Worm (Caenorhabditis elegans): Measurements from ENCODE around the gene Y62F5A.9.
"Not testable (repeated sequence)": the region's sequence is repeated elsewhere in the genome, so short reads cannot be mapped to it uniquely, and the experiment has no call there.

Gene Y62F5A.9

DNA sequence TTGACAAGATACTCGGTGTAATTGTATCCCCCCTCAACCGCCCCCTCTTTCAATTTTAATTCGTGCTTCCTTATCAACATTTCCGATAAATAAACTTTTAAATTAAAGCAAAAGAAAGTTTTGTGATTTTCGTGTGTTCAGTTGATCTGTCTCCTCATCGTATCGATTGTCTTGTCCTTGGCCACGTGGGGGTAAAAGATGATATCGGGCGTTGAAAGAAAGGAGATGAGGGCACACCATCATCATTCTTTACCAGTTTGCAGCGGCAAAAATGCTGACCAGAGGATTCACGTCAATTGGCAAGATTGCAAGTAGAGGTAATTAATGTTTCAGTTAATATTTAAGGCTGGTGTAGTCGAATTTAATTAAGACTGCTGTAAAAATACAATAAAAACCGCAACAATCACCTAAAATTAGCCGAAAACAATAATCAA is 8.6 kb upstream of the Y62F5A.9 start, which contains the start of gene F54D5.7:
Gene F54D5.7, plus strand, starts transcription at position 264 of the 434 bp plus-strand sequence.
- TF ChIP-seq unc-62 (GFP tag; optimal IDR thresholded peaks at IDR 0.05): no peak

DNA sequence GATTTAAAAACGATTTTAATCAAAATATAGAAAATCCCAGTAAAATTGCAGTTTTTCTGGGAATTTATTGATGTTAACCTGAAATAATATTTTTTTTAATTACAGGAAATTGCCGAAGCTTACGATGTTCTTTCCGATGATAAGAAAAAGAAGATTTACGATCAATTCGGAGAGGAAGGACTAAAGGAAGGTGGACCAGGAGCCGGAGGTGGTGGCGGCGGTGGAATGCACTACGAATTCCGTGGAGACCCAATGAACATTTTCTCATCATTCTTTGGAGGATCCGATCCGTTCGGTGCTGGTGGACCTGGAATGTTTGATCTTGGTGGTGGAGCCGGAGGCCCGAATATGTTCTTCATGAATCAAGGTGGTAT is 7.3 kb upstream of the Y62F5A.9 start:
- no peak for TF ChIP-seq unc-62 (GFP tag; optimal IDR thresholded peaks at IDR 0.05)

DNA sequence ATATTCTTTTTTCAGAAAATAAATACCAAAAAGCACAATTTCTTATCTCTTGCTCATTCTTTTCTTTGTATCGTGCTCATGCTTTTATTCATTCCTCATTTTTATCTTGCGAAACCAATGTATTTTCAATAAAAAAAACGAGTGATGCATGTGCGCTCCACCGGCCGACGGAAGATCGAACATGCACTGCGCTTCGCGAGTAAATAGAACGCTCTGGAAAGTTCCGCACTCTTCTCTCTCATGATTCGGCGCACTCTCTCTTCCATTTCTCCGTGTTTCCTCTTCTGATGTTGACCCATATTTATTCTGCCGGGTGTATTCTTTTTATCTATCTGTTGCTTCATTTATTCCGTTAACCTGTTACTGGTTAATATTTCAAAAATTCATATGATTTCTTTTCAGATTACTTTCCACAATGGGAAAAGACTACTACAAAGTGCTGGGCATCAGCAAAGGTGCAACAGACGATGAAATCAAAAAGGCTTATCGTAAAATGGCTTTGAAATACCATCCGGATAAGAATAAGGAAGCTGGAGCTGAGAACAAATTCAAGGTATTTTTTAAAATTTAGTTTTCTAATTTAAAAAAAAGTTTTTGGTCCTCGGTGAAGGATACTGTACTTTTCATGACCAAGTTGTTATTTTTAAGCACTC is 6.8 kb upstream of the Y62F5A.9 start, which contains the start of gene dnj-13:
Gene dnj-13, plus strand, starts transcription at position 403 of the 653 bp plus-strand sequence.
- TF ChIP-seq unc-62 (GFP tag; optimal IDR thresholded peaks at IDR 0.05): no peak

DNA sequence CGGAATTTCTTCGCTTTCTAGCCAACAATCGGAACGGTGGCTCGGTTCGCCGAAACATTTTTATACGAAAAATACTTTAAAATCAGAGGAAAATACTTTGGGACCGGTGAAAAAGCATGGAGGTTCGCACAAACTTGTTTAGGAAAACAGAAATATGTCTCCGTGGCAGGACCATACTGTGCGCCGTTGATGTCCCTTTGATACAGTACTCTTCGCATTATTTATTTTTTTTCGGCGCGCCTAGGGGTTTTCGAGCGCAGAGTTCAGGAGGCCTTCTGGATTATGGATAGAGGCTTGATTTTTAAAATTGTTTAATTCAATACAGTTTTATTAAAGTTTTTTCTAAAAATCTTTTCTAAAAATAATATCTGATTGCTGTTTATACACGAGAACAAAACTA is 6.1 kb upstream of the Y62F5A.9 start, which contains the start of gene F54D5.9:
Gene F54D5.9, minus strand, starts transcription at position 115 of the 400 bp plus-strand sequence.
- no peak for TF ChIP-seq unc-62 (GFP tag; optimal IDR thresholded peaks at IDR 0.05)

DNA sequence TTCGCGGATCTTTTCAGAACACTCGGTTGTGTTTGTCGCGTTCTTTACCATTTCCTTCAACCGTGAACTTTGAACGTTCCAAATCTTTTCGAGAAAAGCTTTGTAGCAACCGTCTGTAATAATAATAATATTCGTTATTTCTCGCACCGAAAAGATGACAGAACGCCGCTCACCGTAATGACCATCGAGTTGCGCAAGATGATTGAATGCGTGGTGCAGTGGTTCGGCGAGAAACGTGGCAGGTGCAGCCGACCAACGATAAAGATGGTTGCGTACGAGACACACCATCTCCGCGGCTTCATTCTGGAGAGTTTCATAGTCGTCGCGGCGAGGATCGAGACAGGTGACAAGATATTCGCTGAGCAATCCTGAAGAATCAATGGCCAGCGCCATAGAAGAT is 4.3 kb upstream of the Y62F5A.9 start:
- TF ChIP-seq unc-62 (GFP tag; optimal IDR thresholded peaks at IDR 0.05): no peak

DNA sequence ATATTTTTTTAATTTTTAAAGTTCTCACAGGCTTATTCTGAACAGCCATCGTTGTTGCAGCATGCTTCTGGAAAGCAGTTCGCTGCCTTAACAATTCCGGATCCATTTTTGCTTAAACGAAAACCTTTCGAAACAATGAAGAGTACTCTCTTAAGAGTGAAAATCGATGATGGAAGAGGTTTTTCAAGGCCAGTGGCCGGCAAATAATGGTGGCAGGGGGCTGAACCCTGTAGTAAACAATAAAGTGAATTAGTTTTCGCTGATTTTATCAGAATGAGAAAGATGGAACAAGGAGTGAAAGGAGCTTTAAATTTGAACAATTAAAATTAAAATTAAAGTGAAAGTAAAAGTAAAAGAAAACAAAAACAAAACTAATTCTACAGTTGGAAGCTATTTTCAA is 3.7 kb upstream of the Y62F5A.9 start, which contains the start of gene gtf-2E2:
Gene gtf-2E2, minus strand, starts transcription at position 111 of the 400 bp plus-strand sequence.
- TF ChIP-seq unc-62 (GFP tag; optimal IDR thresholded peaks at IDR 0.05): no peak

ce11 chrII:11537606-11538016 is 1.0 kb downstream of the Y62F5A.9 start:
- TF ChIP-seq unc-62 (GFP tag; optimal IDR thresholded peaks at IDR 0.05): no peak

DNA sequence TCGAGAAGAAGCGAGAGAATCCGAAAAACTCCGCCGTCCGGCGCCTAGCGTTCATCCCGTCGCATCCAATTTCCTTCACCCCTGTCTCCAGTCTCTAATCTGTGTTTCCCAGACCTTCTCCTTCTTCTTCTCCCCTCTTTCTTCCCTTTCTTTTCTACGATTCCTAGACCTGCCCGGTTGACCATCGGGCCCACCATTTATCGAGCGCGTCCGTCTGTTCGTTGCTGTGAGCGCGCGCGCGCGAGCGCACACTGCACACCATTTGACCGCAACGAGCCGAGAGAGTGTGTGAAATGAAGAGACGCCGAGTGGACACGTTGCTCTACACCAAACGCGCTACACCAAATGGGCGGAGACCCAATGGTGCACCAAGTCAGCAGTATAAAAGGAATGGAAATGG is 1.5 kb downstream of the Y62F5A.9 start:
- TF ChIP-seq unc-62 (GFP tag; optimal IDR thresholded peaks at IDR 0.05): no peak

DNA sequence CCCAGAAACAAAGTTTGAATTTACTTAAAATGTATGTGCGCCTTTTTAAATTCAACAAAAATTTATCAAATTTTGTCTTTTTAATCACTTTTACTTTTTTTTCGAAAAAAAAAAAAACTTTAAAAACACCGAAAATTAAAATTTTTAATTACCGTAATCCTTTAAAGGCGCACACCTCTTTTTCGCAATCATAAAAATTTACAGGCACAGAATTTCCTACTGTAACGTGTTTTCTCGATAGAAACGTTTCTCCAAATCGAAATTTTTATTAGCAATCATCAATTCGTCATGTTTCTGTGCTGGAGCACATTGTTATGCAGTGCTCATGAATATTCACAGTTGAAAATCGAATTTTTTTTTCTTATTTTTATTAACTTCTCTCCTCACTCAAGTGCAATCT is 2.1 kb downstream of the Y62F5A.9 start:
- no peak for TF ChIP-seq unc-62 (GFP tag; optimal IDR thresholded peaks at IDR 0.05)

- no peak for TF ChIP-seq unc-62 (GFP tag; optimal IDR thresholded peaks at IDR 0.05)
Observed at ce11 chrII:11535924-11536323, 2.7 kb downstream of the Y62F5A.9 start.

DNA sequence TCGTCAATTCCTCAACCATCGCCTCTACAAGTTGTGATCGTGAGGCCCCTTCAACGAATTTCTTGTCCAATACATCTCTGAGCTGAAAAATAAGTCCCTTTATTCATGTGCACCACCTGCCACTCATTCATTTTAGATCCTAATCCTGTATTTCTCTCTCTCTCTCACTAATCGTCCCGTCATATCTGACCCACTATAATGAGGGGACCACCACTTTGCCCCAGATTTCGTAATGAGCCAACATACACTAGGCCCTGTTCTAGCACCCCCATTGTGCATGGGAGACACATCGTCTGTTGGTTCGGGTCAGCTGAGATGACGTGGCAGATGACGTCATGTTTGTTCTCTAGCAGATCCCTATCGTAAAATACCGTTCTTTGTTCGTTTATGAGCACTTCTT is 3.2 kb downstream of the Y62F5A.9 start:
- TF ChIP-seq unc-62 (GFP tag; optimal IDR thresholded peaks at IDR 0.05): no peak

- not testable (repeated sequence) for TF ChIP-seq unc-62 (GFP tag; optimal IDR thresholded peaks at IDR 0.05)
Observed at ce11 chrII:11534429-11535099, 4.1 kb downstream of the Y62F5A.9 start, which contains the start of gene Y62F5A.12. TSS of gene Y62F5A.12 (minus strand) at chrII:11534479.

- no peak for TF ChIP-seq unc-62 (GFP tag; optimal IDR thresholded peaks at IDR 0.05)
Observed at ce11 chrII:11533716-11534115, 4.9 kb downstream of the Y62F5A.9 start, which contains the start of gene mdt-8. TSS of gene mdt-8 (minus strand) at chrII:11533816.

ce11 chrII:11526954-11527353 is 11.7 kb downstream of the Y62F5A.9 start, which contains the start of gene age-1:
TSS of gene age-1 (minus strand) at chrII:11527054.
- TF ChIP-seq unc-62 (GFP tag; optimal IDR thresholded peaks at IDR 0.05): no peak

- no peak for TF ChIP-seq unc-62 (GFP tag; optimal IDR thresholded peaks at IDR 0.05)
Observed at ce11 chrII:11521300-11521699, 17.3 kb downstream of the Y62F5A.9 start, which contains the start of gene Y62F5A.10. TSS of gene Y62F5A.10 (plus strand) at chrII:11521600.

- no peak for TF ChIP-seq unc-62 (GFP tag; optimal IDR thresholded peaks at IDR 0.05)
Observed at ce11 chrII:11518184-11518583, 20.5 kb downstream of the Y62F5A.9 start, which contains the start of gene B0334.10. TSS of gene B0334.10 (plus strand) at chrII:11518484.

ce11 chrII:11514775-11515174 is 23.9 kb downstream of the Y62F5A.9 start, which contains the start of gene srh-44:
TSS of gene srh-44 (plus strand) at chrII:11515075.
- no peak for TF ChIP-seq unc-62 (GFP tag; optimal IDR thresholded peaks at IDR 0.05)
